Fruit fly (Drosophila melanogaster): ENCODE results near the gene Tengl2.

Tengl2 gene

DNA sequence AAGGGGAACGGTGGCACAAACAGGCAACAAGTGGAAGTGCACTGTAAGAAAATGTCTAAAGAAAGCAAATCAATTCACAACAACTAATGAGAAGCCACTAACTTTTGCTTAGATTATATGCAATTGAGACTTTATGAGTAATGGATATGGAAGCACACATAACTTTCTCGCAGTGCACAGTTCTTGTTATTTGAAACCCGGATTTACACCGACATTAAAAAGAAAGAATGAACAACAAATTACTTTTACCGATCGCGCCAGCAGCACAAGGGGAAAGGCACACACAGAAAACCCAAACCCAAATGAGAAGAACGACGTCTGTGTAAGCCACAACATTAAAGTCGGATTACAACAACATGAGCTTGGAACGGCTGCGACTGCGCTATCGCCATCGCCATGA lies 50.1 kb downstream of the Tengl2 start (continued):
- TF ChIP-seq Sox15 (GFP tag; optimal IDR thresholded peaks at IDR 0.05), result peak; percentile 63
- TF ChIP-seq fkh (GFP tag; optimal IDR thresholded peaks at IDR 0.05), result no peak
- TF ChIP-seq Ets96B (tag; optimal IDR thresholded peaks at IDR 0.05), result peak; percentile 45
- peak; percentile 60 for TF ChIP-seq vri (GFP tag; optimal IDR thresholded peaks at IDR 0.05)
- peak; percentile 88 for TF ChIP-seq topi (GFP tag; optimal IDR thresholded peaks at IDR 0.05)
- TF ChIP-seq CG11294 (GFP tag; IDR thresholded peaks at IDR 0.05), result 0 out of 2 replicates have a peak, but pooled peaks have one; percentile 19
- peak; percentile 53 for TF ChIP-seq CG10669 (GFP tag; optimal IDR thresholded peaks at IDR 0.05)
- TF ChIP-seq CG32006 (GFP tag; optimal IDR thresholded peaks at IDR 0.05), result peak; percentile 76
- TF ChIP-seq CG3919 (GFP tag; optimal IDR thresholded peaks at IDR 0.05), result peak; percentile 81
- peak; percentile 84 for TF ChIP-seq Sox102F (GFP tag; optimal IDR thresholded peaks at IDR 0.05)
- TF ChIP-seq Hr39 (GFP tag; optimal IDR thresholded peaks at IDR 0.05), result peak; percentile 89
- TF ChIP-seq Lpt (GFP tag; optimal IDR thresholded peaks at IDR 0.05), result peak; percentile 43

Data from whole organism, prepupa.